Worm (Caenorhabditis elegans) whole organism, L1 larva: ENCODE data around the gene C48B4.11.

ENCODE experiments used
- alr-1 ChIP-seq: fragments of 200-800 bp; sonication (Bioruptor generic); optimal IDR thresholded peaks from 2 replicates; lab custom pipeline; 2018; ENCODE audit warnings: borderline replicate concordance, mild to moderate bottlenecking, missing genetic modification characterization, missing compliant biosample characterization
- aly-2 ChIP-seq: fragments of 150-350 bp; optimal IDR thresholded peaks from 2 replicates; lab custom pipeline; 2014; ENCODE audit warnings: missing biosample characterization, missing genetic modification characterization
- efl-1 ChIP-seq, 4 experiments: fragments of 150-350 bp; optimal IDR thresholded peaks in 3 of 4; peaks in 1 of 4; 1 replicate in 1 of 4; 2 replicates in 3 of 4; lab custom pipeline; 2014; ENCODE audit warnings: missing biosample characterization in 2 of 4, missing genetic modification characterization in 2 of 4, missing genetic modification reagents in 2 of 4
- efl-3 ChIP-seq: fragments of 200-800 bp; sonication (Bioruptor generic); optimal IDR thresholded peaks from 2 replicates; lab custom pipeline; 2018; ENCODE audit warnings: mild to moderate bottlenecking, missing genetic modification characterization, missing compliant biosample characterization
- lin-14 ChIP-seq: fragments of 200-800 bp; sonication (Bioruptor generic); optimal IDR thresholded peaks from 2 replicates; lab custom pipeline; 2018; ENCODE audit warnings: mild to moderate bottlenecking, missing genetic modification characterization, moderate library complexity, missing compliant biosample characterization
- lin-15B ChIP-seq: fragments of 150-350 bp; sonication (generic microtip); optimal IDR thresholded peaks from 3 replicates; lab custom pipeline; 2014; ENCODE audit warnings: missing biosample characterization, missing genetic modification characterization
- nhr-237 ChIP-seq: fragments of 150-350 bp; optimal IDR thresholded peaks from 2 replicates; lab custom pipeline; 2014; ENCODE audit warnings: missing biosample characterization, missing genetic modification characterization
- pag-3 ChIP-seq: sonication (generic microtip); optimal IDR thresholded peaks from 2 replicates; lab custom pipeline; 2017; ENCODE audit warnings: missing genetic modification characterization, mild to moderate bottlenecking, missing compliant biosample characterization, antibody characterized with exemption, borderline replicate concordance; ENCODE audit not compliant: insufficient read depth
- ztf-4 ChIP-seq: fragments of 150-350 bp; optimal IDR thresholded peaks from 2 replicates; lab custom pipeline; 2014; ENCODE audit warnings: missing biosample characterization, missing genetic modification characterization

DNA sequence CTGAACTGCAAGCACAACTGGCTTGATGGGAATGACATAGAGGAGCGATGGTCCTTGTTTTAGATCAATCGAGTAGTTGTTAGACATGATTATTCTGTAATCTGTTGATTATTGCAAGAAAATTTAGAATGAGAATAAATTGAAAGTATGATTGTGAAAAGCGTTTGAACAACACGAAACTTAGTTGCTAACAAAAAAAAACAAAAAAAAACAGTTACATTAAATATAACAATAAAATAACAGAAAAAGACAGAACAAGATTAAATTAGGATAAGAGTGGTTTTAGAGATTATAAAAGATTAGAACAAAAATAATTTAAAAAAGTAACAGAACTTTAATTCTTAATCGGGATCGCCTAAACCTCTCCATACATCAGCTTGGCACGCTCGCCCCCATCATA, 2.7 kb downstream of the C48B4.11 start, which contains the start of gene C48B4.9:
- TF ChIP-seq pag-3 (tag; lab: Kevin White, UChicago) (no peak), nhr-237 (no peak), efl-1 (optimal IDR thresholded peaks at IDR 0.05; lab: Kevin White, UChicago) (no peak), efl-1 (GFP tag; optimal IDR thresholded peaks at IDR 0.05 in 1 of 2; lab: Kevin White, UChicago) (no peak), lin-14 (no peak), aly-2 (no peak), efl-3 (GFP tag; lab: Kevin White, UChicago) (no peak), alr-1 (no peak), lin-15B (tag; lab: Kevin White, UChicago) (no peak), ztf-4 (tag; lab: Kevin White, UChicago) (no peak)
